Worm (Caenorhabditis elegans): ENCODE measurements around the gene Y50E8A.1.

- TF ChIP-seq pes-1 (GFP tag; IDR thresholded peaks at IDR 0.05): no peak
- TF ChIP-seq sea-1 (GFP tag; conservative IDR thresholded peaks at IDR 0.05): no peak
- TF ChIP-seq tbx-11 (GFP tag; IDR thresholded peaks at IDR 0.05): no peak
- no peak for TF ChIP-seq flt-1 (GFP tag; IDR thresholded peaks at IDR 0.05)
- TF ChIP-seq ets-7 (tag; optimal IDR thresholded peaks at IDR 0.05): no peak
- TF ChIP-seq aly-1 (tag; optimal IDR thresholded peaks at IDR 0.05): no peak
- TF ChIP-seq hmg-4 (GFP tag; optimal IDR thresholded peaks at IDR 0.05): no peak
- no peak for TF ChIP-seq ceh-13 (GFP tag; optimal IDR thresholded peaks at IDR 0.05)
- TF ChIP-seq ceh-36 (tag; optimal IDR thresholded peaks at IDR 0.05): no peak
- TF ChIP-seq hmbx-1 (tag; optimal IDR thresholded peaks at IDR 0.05): no peak
- no peak for TF ChIP-seq B0310.2 (tag; optimal IDR thresholded peaks at IDR 0.05)
- TF ChIP-seq ama-1 (optimal IDR thresholded peaks at IDR 0.05): no peak
- TF ChIP-seq hnd-1 (tag; optimal IDR thresholded peaks at IDR 0.05): no peak
- TF ChIP-seq tra-4 (tag; optimal IDR thresholded peaks at IDR 0.05): no peak
These were observed 10.6 kb upstream of the Y50E8A.1 start, which contains the start of gene fbxa-147 for ce11 chrV:14716114-14716513.
